Worm (Caenorhabditis elegans) whole organism, L1 larva: Measurements from ENCODE around the gene cyn-12.

Experiments used
- C16A3.4 ChIP-seq: fragments of 150-350 bp; optimal IDR thresholded peaks from 2 replicates; lab custom pipeline; 2014; ENCODE audit warnings: missing biosample characterization, missing genetic modification characterization
- C34B4.2 ChIP-seq: sonication (generic microtip); optimal IDR thresholded peaks from 2 replicates; lab custom pipeline; 2017; ENCODE audit warnings: mild to moderate bottlenecking, missing genetic modification characterization, missing compliant biosample characterization
- F16B12.6 ChIP-seq: fragments of 150-350 bp; optimal IDR thresholded peaks from 2 replicates; lab custom pipeline; 2014; ENCODE audit warnings: missing biosample characterization, missing genetic modification characterization
- aha-1 ChIP-seq: fragments of 150-350 bp; optimal IDR thresholded peaks from 2 replicates; lab custom pipeline; 2014; ENCODE audit warnings: missing biosample characterization, missing genetic modification characterization
- alr-1 ChIP-seq: fragments of 200-800 bp; sonication (Bioruptor generic); optimal IDR thresholded peaks from 2 replicates; lab custom pipeline; 2018; ENCODE audit warnings: borderline replicate concordance, mild to moderate bottlenecking, missing genetic modification characterization, missing compliant biosample characterization
- aly-2 ChIP-seq: fragments of 150-350 bp; optimal IDR thresholded peaks from 2 replicates; lab custom pipeline; 2014; ENCODE audit warnings: missing biosample characterization, missing genetic modification characterization
- ama-1 ChIP-seq: fragments of 150-350 bp; optimal IDR thresholded peaks from 2 replicates; lab custom pipeline; 2014
- blmp-1 ChIP-seq: fragments of 150-350 bp; optimal IDR thresholded peaks from 2 replicates; lab custom pipeline; 2014; ENCODE audit warnings: missing biosample characterization, missing genetic modification characterization
- ceh-63 ChIP-seq: fragments of 200-800 bp; sonication (Bioruptor generic); optimal IDR thresholded peaks from 2 replicates; lab custom pipeline; 2018; ENCODE audit warnings: mild to moderate bottlenecking, missing genetic modification characterization, missing compliant biosample characterization
- ceh-88 ChIP-seq: fragments of 200-800 bp; sonication (Bioruptor generic); IDR thresholded peaks from 2 replicates; pipeline ENCODE4 v1.3.6; 2022; ENCODE audit warnings: missing genetic modification characterization, missing compliant biosample characterization
- ceh-90 ChIP-seq: sonication (generic microtip); optimal IDR thresholded peaks from 2 replicates; lab custom pipeline; 2016; ENCODE audit warnings: missing genetic modification characterization, missing compliant biosample characterization
- dpl-1 ChIP-seq, 3 experiments: fragments of 150-350 bp in 2 of 3; sonication (generic microtip) in 1 of 3; optimal IDR thresholded peaks; 2 replicates each; lab custom pipeline; 2014 to 2017; ENCODE audit warnings: missing biosample characterization in 3 of 3, missing genetic modification characterization in 3 of 3, missing genetic modification reagents in 3 of 3
- efl-3 ChIP-seq: fragments of 200-800 bp; sonication (Bioruptor generic); optimal IDR thresholded peaks from 2 replicates; lab custom pipeline; 2018; ENCODE audit warnings: mild to moderate bottlenecking, missing genetic modification characterization, missing compliant biosample characterization
- egl-27 ChIP-seq, 2 experiments: fragments of 150-350 bp in 1 of 2; sonication (generic microtip); optimal IDR thresholded peaks; 3 replicates each; lab custom pipeline; 2017 to 2018; ENCODE audit warnings: missing biosample characterization in 2 of 2, missing genetic modification characterization in 2 of 2, missing genetic modification reagents in 2 of 2
- elt-3 ChIP-seq, 6 experiments: fragments of 150-350 bp in 1 of 6; sonication (generic microtip); optimal IDR thresholded peaks; 2 replicates each; lab custom pipeline; 2017 to 2018; ENCODE audit warnings: missing biosample characterization in 6 of 6, missing genetic modification characterization in 6 of 6, inconsistent platforms in 1 of 6
- ets-5 ChIP-seq: fragments of 200-800 bp; sonication (Bioruptor generic); IDR thresholded peaks from 2 replicates; pipeline ENCODE4 v1.3.6; 2022; ENCODE audit warnings: missing genetic modification characterization, missing compliant biosample characterization
- fkh-10 ChIP-seq: sonication (generic microtip); optimal IDR thresholded peaks from 2 replicates; lab custom pipeline; 2017; ENCODE audit warnings: missing biosample characterization, missing genetic modification reagents, missing genetic modification characterization
- fkh-4 ChIP-seq: sonication (generic microtip); optimal IDR thresholded peaks from 2 replicates; lab custom pipeline; 2016; ENCODE audit warnings: missing compliant biosample characterization, missing genetic modification characterization, borderline replicate concordance
- fkh-8 ChIP-seq: sonication (generic microtip); optimal IDR thresholded peaks from 2 replicates; lab custom pipeline; 2016; ENCODE audit warnings: mild to moderate bottlenecking, missing genetic modification characterization, missing compliant biosample characterization
- fos-1 ChIP-seq: fragments of 150-350 bp; optimal IDR thresholded peaks from 2 replicates; lab custom pipeline; 2014; ENCODE audit warnings: missing biosample characterization, missing genetic modification characterization
- grh-1 ChIP-seq: fragments of 200-800 bp; sonication (Bioruptor generic); IDR thresholded peaks from 2 replicates; pipeline ENCODE4 v1.3.6; 2022; ENCODE audit warnings: missing genetic modification reagents, missing genetic modification characterization, missing compliant biosample characterization
- hlh-17 ChIP-seq: fragments of 200-800 bp; sonication (Bioruptor generic); optimal IDR thresholded peaks from 2 replicates; lab custom pipeline; 2018; ENCODE audit warnings: missing genetic modification characterization, mild to moderate bottlenecking, missing compliant biosample characterization, moderate library complexity, borderline replicate concordance
- hlh-4 ChIP-seq: sonication (generic microtip); optimal IDR thresholded peaks from 2 replicates; lab custom pipeline; 2016; ENCODE audit warnings: mild to moderate bottlenecking, missing genetic modification characterization, missing compliant biosample characterization
- hpl-2 ChIP-seq: fragments of 150-350 bp; optimal IDR thresholded peaks from 2 replicates; lab custom pipeline; 2014; ENCODE audit warnings: missing biosample characterization, missing genetic modification reagents, missing genetic modification characterization
- irx-1 ChIP-seq: sonication (generic microtip); optimal IDR thresholded peaks from 2 replicates; lab custom pipeline; 2016; ENCODE audit warnings: missing genetic modification characterization, missing compliant biosample characterization
- isw-1 ChIP-seq: fragments of 200-800 bp; sonication (Bioruptor generic); IDR thresholded peaks from 2 replicates; pipeline ENCODE4 v1.3.6; 2022; ENCODE audit warnings: missing genetic modification characterization, missing compliant biosample characterization
- lin-13 ChIP-seq: fragments of 150-350 bp; optimal IDR thresholded peaks from 2 replicates; lab custom pipeline; 2014; ENCODE audit warnings: missing biosample characterization, missing genetic modification reagents, missing genetic modification characterization
- lin-14 ChIP-seq: fragments of 200-800 bp; sonication (Bioruptor generic); optimal IDR thresholded peaks from 2 replicates; lab custom pipeline; 2018; ENCODE audit warnings: mild to moderate bottlenecking, missing genetic modification characterization, moderate library complexity, missing compliant biosample characterization
- lin-15B ChIP-seq: fragments of 150-350 bp; sonication (generic microtip); optimal IDR thresholded peaks from 3 replicates; lab custom pipeline; 2014; ENCODE audit warnings: missing biosample characterization, missing genetic modification characterization
- lin-35 ChIP-seq, 2 experiments: fragments of 150-350 bp; optimal IDR thresholded peaks; 2 replicates each; lab custom pipeline; 2014; ENCODE audit warnings: missing biosample characterization in 2 of 2, missing genetic modification characterization in 2 of 2, missing genetic modification reagents in 2 of 2
- lir-3 ChIP-seq: sonication (generic microtip); optimal IDR thresholded peaks from 2 replicates; lab custom pipeline; 2016; ENCODE audit warnings: mild to moderate bottlenecking, missing genetic modification characterization, moderate library complexity, missing compliant biosample characterization; ENCODE audit not compliant: poor library complexity
- lsy-2 ChIP-seq, 2 experiments: fragments of 150-350 bp; optimal IDR thresholded peaks; 2 replicates each; lab custom pipeline; 2014; ENCODE audit warnings: missing biosample characterization in 2 of 2, missing genetic modification characterization in 2 of 2
- mdl-1 ChIP-seq, 2 experiments: fragments of 150-350 bp; optimal IDR thresholded peaks; 2 replicates each; lab custom pipeline; 2014 to 2017; ENCODE audit warnings: missing biosample characterization in 2 of 2, missing genetic modification characterization in 2 of 2, inconsistent platforms in 1 of 2
- mep-1 ChIP-seq: fragments of 150-350 bp; optimal IDR thresholded peaks from 2 replicates; lab custom pipeline; 2014; ENCODE audit warnings: missing biosample characterization, missing genetic modification characterization
- nhr-19 ChIP-seq: fragments of 200-800 bp; sonication (Bioruptor generic); conservative IDR thresholded peaks from 2 replicates; pipeline ENCODE4 v1.3.6; 2022; ENCODE audit warnings: missing genetic modification characterization, missing compliant biosample characterization
- nhr-28 ChIP-seq: fragments of 150-350 bp; optimal IDR thresholded peaks from 2 replicates; lab custom pipeline; 2014; ENCODE audit warnings: missing biosample characterization, missing genetic modification characterization
- nhr-47 ChIP-seq: sonication (generic microtip); optimal IDR thresholded peaks from 2 replicates; lab custom pipeline; 2016; ENCODE audit warnings: mild to moderate bottlenecking, missing genetic modification characterization, moderate library complexity, missing compliant biosample characterization
- nhr-76 ChIP-seq: sonication (generic microtip); optimal IDR thresholded peaks from 2 replicates; lab custom pipeline; 2017; ENCODE audit warnings: missing biosample characterization, missing genetic modification characterization
- nhr-85 ChIP-seq: sonication (generic microtip); peaks from one replicate; lab custom pipeline; 2016; ENCODE audit warnings: missing genetic modification characterization, inconsistent platforms, missing compliant biosample characterization
- nhr-90 ChIP-seq: sonication (generic microtip); optimal IDR thresholded peaks from 2 replicates; lab custom pipeline; 2016; ENCODE audit warnings: mild to moderate bottlenecking, missing genetic modification characterization, missing compliant biosample characterization; ENCODE audit not compliant: poor library complexity
- pag-3 ChIP-seq: sonication (generic microtip); optimal IDR thresholded peaks from 2 replicates; lab custom pipeline; 2017; ENCODE audit warnings: missing genetic modification characterization, mild to moderate bottlenecking, missing compliant biosample characterization, antibody characterized with exemption, borderline replicate concordance; ENCODE audit not compliant: insufficient read depth
- rnt-1 ChIP-seq: sonication (generic microtip); optimal IDR thresholded peaks from 2 replicates; lab custom pipeline; 2016; ENCODE audit warnings: mild to moderate bottlenecking, missing genetic modification characterization, moderate library complexity, missing compliant biosample characterization
- skn-1 ChIP-seq: fragments of 150-350 bp; optimal IDR thresholded peaks from 2 replicates; lab custom pipeline; 2014; ENCODE audit warnings: missing biosample characterization, missing genetic modification characterization
- snpc-4 ChIP-seq: fragments of 150-350 bp; optimal IDR thresholded peaks from 2 replicates; lab custom pipeline; 2014; ENCODE audit warnings: missing biosample characterization, missing genetic modification characterization
- snu-23 ChIP-seq: sonication (generic microtip); optimal IDR thresholded peaks from 2 replicates; lab custom pipeline; 2016; ENCODE audit warnings: missing genetic modification characterization, missing compliant biosample characterization
- sptf-1 ChIP-seq: fragments of 150-350 bp; optimal IDR thresholded peaks from 2 replicates; lab custom pipeline; 2014; ENCODE audit warnings: missing biosample characterization, missing genetic modification characterization
- swsn-7 ChIP-seq: sonication (generic microtip); optimal IDR thresholded peaks from 2 replicates; lab custom pipeline; 2016; ENCODE audit warnings: missing genetic modification characterization, missing compliant biosample characterization
- unc-30 ChIP-seq: sonication (generic microtip); optimal IDR thresholded peaks from 2 replicates; lab custom pipeline; 2017; ENCODE audit warnings: missing biosample characterization, missing genetic modification characterization
- unc-62 ChIP-seq: fragments of 150-350 bp; optimal IDR thresholded peaks from 2 replicates; lab custom pipeline; 2014; ENCODE audit warnings: missing biosample characterization, missing genetic modification reagents, missing genetic modification characterization
- unc-98 ChIP-seq: fragments of 200-800 bp; sonication (Bioruptor generic); IDR thresholded peaks from 2 replicates; pipeline ENCODE4 v1.3.6; 2022; ENCODE audit warnings: missing genetic modification characterization, missing compliant biosample characterization
- vab-15 ChIP-seq: sonication (generic microtip); optimal IDR thresholded peaks from 2 replicates; lab custom pipeline; 2017; ENCODE audit warnings: missing genotype, mild to moderate bottlenecking, missing genetic modification characterization, missing compliant biosample characterization
- zag-1 ChIP-seq: fragments of 150-350 bp; optimal IDR thresholded peaks from 2 replicates; lab custom pipeline; 2014; ENCODE audit warnings: missing biosample characterization, missing genetic modification characterization
- zip-4 ChIP-seq: fragments of 200-800 bp; sonication (Bioruptor generic); optimal IDR thresholded peaks from 2 replicates; lab custom pipeline; 2018; ENCODE audit warnings: mild to moderate bottlenecking, missing genetic modification characterization, moderate library complexity, missing compliant biosample characterization
- ztf-11 ChIP-seq, 2 experiments: sonication (generic microtip); optimal IDR thresholded peaks; 2 replicates each; lab custom pipeline; 2016 to 2017; ENCODE audit warnings: missing genetic modification characterization in 2 of 2, missing biosample characterization in 1 of 2, missing compliant biosample characterization in 1 of 2

cyn-12 gene

DNA sequence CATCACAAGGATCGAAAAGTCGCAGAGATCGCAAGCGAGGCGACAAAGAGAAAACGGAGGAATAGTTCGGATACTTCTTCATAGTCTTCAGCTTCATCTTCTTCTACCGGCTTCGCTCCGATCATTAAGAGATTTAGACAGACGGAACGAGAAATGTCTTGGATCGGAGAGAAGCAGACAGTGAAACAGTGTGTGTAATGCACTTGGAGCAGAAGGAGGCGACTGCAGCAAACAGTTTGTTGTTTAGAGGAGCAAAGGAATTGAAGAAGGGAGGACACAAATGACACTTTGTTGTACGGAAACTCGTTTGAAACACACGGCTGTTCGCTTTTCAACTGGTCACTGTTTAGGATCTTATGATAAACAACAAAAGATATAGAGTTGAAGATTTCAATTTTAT, 33.6 kb downstream of the cyn-12 start (continued):
- TF ChIP-seq elt-3 (tag; optimal IDR thresholded peaks at IDR 0.05; lab: Kevin White, UChicago), result no peak
- TF ChIP-seq dpl-1 (GFP tag; optimal IDR thresholded peaks at IDR 0.05; lab: Kevin White, UChicago), result no peak
- TF ChIP-seq fos-1, result no peak
- TF ChIP-seq efl-3, result no peak
- peak; percentile 70 for TF ChIP-seq rnt-1 (tag; lab: Kevin White, UChicago)
- peak; percentile 28 for TF ChIP-seq snu-23
- no peak for TF ChIP-seq snpc-4 (tag; lab: Kevin White, UChicago)
- TF ChIP-seq hlh-17, result no peak
- TF ChIP-seq vab-15, result no peak
- TF ChIP-seq swsn-7, result no peak
- no peak for TF ChIP-seq fkh-8 (tag; lab: Kevin White, UChicago)
- TF ChIP-seq sptf-1 (tag; lab: Kevin White, UChicago), result no peak
- no peak for TF ChIP-seq ets-5 (GFP tag; lab: Robert Waterston, UW)
- TF ChIP-seq ceh-63 (GFP tag; lab: Kevin White, UChicago), result no peak
- TF ChIP-seq C16A3.4 (tag; lab: Kevin White, UChicago), result no peak
- peak; percentile 3 for TF ChIP-seq skn-1 (tag; lab: Kevin White, UChicago)
- no peak for TF ChIP-seq aha-1
- TF ChIP-seq unc-62 (GFP tag; lab: Kevin White, UChicago), result no peak
- no peak for TF ChIP-seq isw-1 (GFP tag; lab: Robert Waterston, UW)
- peak; percentile 13 for TF ChIP-seq blmp-1 (tag; lab: Kevin White, UChicago)
- no peak for TF ChIP-seq nhr-90 (tag; lab: Kevin White, UChicago)
- no peak for TF ChIP-seq hpl-2 (GFP tag; lab: Kevin White, UChicago)
- TF ChIP-seq lsy-2 (tag; optimal IDR thresholded peaks at IDR 0.05; lab: Kevin White, UChicago), result peak in 1 of 2 experiments; percentile 22
- TF ChIP-seq fkh-10 (GFP tag; lab: Kevin White, UChicago), result no peak
- no peak for TF ChIP-seq alr-1 (tag; lab: Kevin White, UChicago)
- TF ChIP-seq aly-2 (tag; lab: Kevin White, UChicago), result no peak
- TF ChIP-seq lin-13, result no peak
- no peak for TF ChIP-seq hlh-4 (tag; lab: Kevin White, UChicago)
- TF ChIP-seq nhr-76 (tag; lab: Kevin White, UChicago), result no peak
- TF ChIP-seq unc-98 (GFP tag; lab: Robert Waterston, UW), result no peak
- TF ChIP-seq unc-30, result no peak
- no peak for TF ChIP-seq F16B12.6 (tag; lab: Kevin White, UChicago)
- no peak for TF ChIP-seq C34B4.2 (tag; lab: Kevin White, UChicago)
- TF ChIP-seq ceh-90, result no peak
- no peak for TF ChIP-seq irx-1 (tag; lab: Kevin White, UChicago)
- TF ChIP-seq mep-1 (tag; lab: Kevin White, UChicago), result no peak
- TF ChIP-seq lin-35 (GFP tag; optimal IDR thresholded peaks at IDR 0.05; lab: Kevin White, UChicago), result no peak
- no peak for TF ChIP-seq pag-3 (tag; lab: Kevin White, UChicago)
- TF ChIP-seq mdl-1 (tag; optimal IDR thresholded peaks at IDR 0.05; lab: Kevin White, UChicago), result no peak
- no peak for TF ChIP-seq grh-1
- TF ChIP-seq ztf-11 (tag; optimal IDR thresholded peaks at IDR 0.05; lab: Kevin White, UChicago), result no peak
- no peak for TF ChIP-seq fkh-4
- no peak for TF ChIP-seq nhr-47 (tag; lab: Kevin White, UChicago)
- no peak for TF ChIP-seq zag-1
- TF ChIP-seq nhr-85 (tag; lab: Kevin White, UChicago), result no peak
- no peak for TF ChIP-seq ama-1 (lab: Kevin White, UChicago)
- TF ChIP-seq nhr-19 (GFP tag; lab: Robert Waterston, UW), result peak; percentile 39
- no peak for TF ChIP-seq ceh-88 (GFP tag; lab: Robert Waterston, UW)
- TF ChIP-seq zip-4 (GFP tag; lab: Kevin White, UChicago), result no peak
- peak; percentile 13 for TF ChIP-seq lir-3 (tag; lab: Kevin White, UChicago)
- no peak for TF ChIP-seq egl-27 (tag; optimal IDR thresholded peaks at IDR 0.05; lab: Kevin White, UChicago)
- peak; percentile 65 for TF ChIP-seq lin-14 (GFP tag; lab: Kevin White, UChicago)
- no peak for TF ChIP-seq lin-15B (tag; lab: Kevin White, UChicago)
- no peak for TF ChIP-seq nhr-28 (tag; lab: Kevin White, UChicago)
